Fruit fly (Drosophila melanogaster) S2 (cell line): ENCODE data around the gene CG7714.

Experiments
- CG8478 ChIP-seq: fragments of >200 bp; optimal IDR thresholded peaks from 2 replicates; lab custom pipeline; 2018
- CTCF ChIP-seq, 2 experiments: fragments of >200 bp; optimal IDR thresholded peaks; 2 replicates each; lab custom pipeline; 2018

- TF ChIP-seq CTCF (optimal IDR thresholded peaks at IDR 0.05; lab: Kevin White, UChicago), result no peak
- no peak for TF ChIP-seq CG8478
These were observed 6.1 kb upstream of the CG7714 start, which contains the start of gene CG14302 for dm6 chr3R:18732381-18732780.
